Worm (Caenorhabditis elegans) whole organism, mixed stage, embryonic: Measurements from ENCODE around the gene gst-44.

Source experiments
- bed-3 ChIP-seq: fragments of 200-800 bp; sonication (Bioruptor generic); optimal IDR thresholded peaks from 3 replicates; lab custom pipeline; 2018; ENCODE audit warnings: mild to moderate bottlenecking, missing genetic modification characterization, moderate library complexity, missing compliant biosample characterization
- lin-32 ChIP-seq: fragments of 200-800 bp; sonication (Bioruptor generic); optimal IDR thresholded peaks from 2 replicates; lab custom pipeline; 2018; ENCODE audit warnings: mild to moderate bottlenecking, missing genetic modification characterization, missing compliant biosample characterization
- snpc-4 ChIP-seq: fragments of 150-350 bp; optimal IDR thresholded peaks from 2 replicates; lab custom pipeline; 2014; ENCODE audit warnings: missing biosample characterization, missing genetic modification characterization
- unc-39 ChIP-seq: fragments of 150-350 bp; optimal IDR thresholded peaks from 2 replicates; lab custom pipeline; 2014; ENCODE audit warnings: missing biosample characterization, missing genetic modification characterization
- ztf-11 ChIP-seq: fragments of 150-350 bp; optimal IDR thresholded peaks from 2 replicates; lab custom pipeline; 2014; ENCODE audit warnings: missing biosample characterization, missing genetic modification characterization

- peak; percentile 51 for TF ChIP-seq ztf-11 (tag; lab: Kevin White, UChicago)
- no peak for TF ChIP-seq bed-3 (GFP tag; lab: Kevin White, UChicago)
- no peak for TF ChIP-seq snpc-4 (tag; lab: Kevin White, UChicago)
- no peak for TF ChIP-seq lin-32 (GFP tag; lab: Kevin White, UChicago)
- TF ChIP-seq unc-39: no peak
Observed at ce11 chrV:16355941-16356340, 34.8 kb upstream of the gst-44 start.
